Worm (Caenorhabditis elegans) whole organism, L3 larva: ENCODE measurements around the gene M7.7.

Source experiments
- ZK546.5 ChIP-seq: sonication (generic microtip); optimal IDR thresholded peaks from 2 replicates; lab custom pipeline; 2017; ENCODE audit warnings: missing biosample characterization, missing genetic modification characterization
- ama-1 ChIP-seq: fragments of 150-350 bp; optimal IDR thresholded peaks from 2 replicates; lab custom pipeline; 2018
- ceh-16 ChIP-seq: sonication (generic microtip); optimal IDR thresholded peaks from 2 replicates; lab custom pipeline; 2017; ENCODE audit warnings: missing biosample characterization, missing genetic modification characterization
- ceh-9 ChIP-seq: sonication (generic microtip); optimal IDR thresholded peaks from 2 replicates; lab custom pipeline; 2018; ENCODE audit warnings: missing biosample characterization, missing genetic modification characterization
- daf-12 ChIP-seq: fragments of 150-350 bp; optimal IDR thresholded peaks from 2 replicates; lab custom pipeline; 2014; ENCODE audit warnings: missing biosample characterization, missing genetic modification reagents, missing genetic modification characterization
- egl-27 ChIP-seq: sonication (generic microtip); optimal IDR thresholded peaks from 4 replicates; lab custom pipeline; 2017; ENCODE audit warnings: missing biosample characterization, missing genetic modification reagents, missing genetic modification characterization
- elt-1 ChIP-seq: fragments of 150-350 bp; optimal IDR thresholded peaks from 2 replicates; lab custom pipeline; 2014; ENCODE audit warnings: missing biosample characterization, missing genetic modification characterization
- elt-2 ChIP-seq: sonication (generic microtip); optimal IDR thresholded peaks from 2 replicates; lab custom pipeline; 2016; ENCODE audit warnings: missing genetic modification reagents, mild to moderate bottlenecking, missing genetic modification characterization, missing compliant biosample characterization
- elt-3 ChIP-seq, 3 experiments: fragments of 150-350 bp in 1 of 3; sonication (generic microtip) in 2 of 3; optimal IDR thresholded peaks; 2 replicates in 2 of 3; 4 replicates in 1 of 3; lab custom pipeline; 2014 to 2017; ENCODE audit warnings: missing biosample characterization in 3 of 3, missing genetic modification characterization in 3 of 3
- eor-1 ChIP-seq, 2 experiments: fragments of 150-350 bp; optimal IDR thresholded peaks; 2 replicates each; lab custom pipeline; 2014 to 2018; ENCODE audit warnings: missing biosample characterization in 2 of 2, missing genetic modification characterization in 2 of 2
- fkh-10 ChIP-seq: sonication (generic microtip); optimal IDR thresholded peaks from 2 replicates; lab custom pipeline; 2017; ENCODE audit warnings: missing biosample characterization, missing genetic modification reagents, missing genetic modification characterization
- fkh-2 ChIP-seq: fragments of 150-350 bp; optimal IDR thresholded peaks from 2 replicates; lab custom pipeline; 2014; ENCODE audit warnings: missing biosample characterization, missing genetic modification reagents, missing genetic modification characterization
- fos-1 ChIP-seq: fragments of 150-350 bp; optimal IDR thresholded peaks from 2 replicates; lab custom pipeline; 2014; ENCODE audit warnings: missing biosample characterization, missing genetic modification characterization
- hmg-11 ChIP-seq: sonication (generic microtip); optimal IDR thresholded peaks from 2 replicates; lab custom pipeline; 2016; ENCODE audit warnings: missing genetic modification characterization, missing compliant biosample characterization
- jun-1 ChIP-seq: fragments of 150-350 bp; optimal IDR thresholded peaks from 2 replicates; lab custom pipeline; 2014; ENCODE audit warnings: missing biosample characterization, missing genetic modification reagents, missing genetic modification characterization
- lin-39 ChIP-seq: fragments of 150-350 bp; optimal IDR thresholded peaks from 2 replicates; lab custom pipeline; 2018; ENCODE audit warnings: missing biosample characterization, missing genetic modification reagents, missing genetic modification characterization
- lsy-12 ChIP-seq: sonication (generic microtip); optimal IDR thresholded peaks from 2 replicates; lab custom pipeline; 2016; ENCODE audit warnings: mild to moderate bottlenecking, missing genetic modification characterization, missing compliant biosample characterization
- mdl-1 ChIP-seq: fragments of 150-350 bp; optimal IDR thresholded peaks from 2 replicates; lab custom pipeline; 2014; ENCODE audit warnings: missing biosample characterization, missing genetic modification characterization
- mml-1 ChIP-seq: fragments of 150-350 bp; sonication (generic microtip); optimal IDR thresholded peaks from 3 replicates; lab custom pipeline; 2014; ENCODE audit warnings: missing biosample characterization, missing genetic modification characterization
- nfya-1 ChIP-seq: sonication (generic microtip); optimal IDR thresholded peaks from 2 replicates; lab custom pipeline; 2017; ENCODE audit warnings: missing genetic modification characterization, mild to moderate bottlenecking, missing compliant biosample characterization, antibody characterized with exemption, moderate library complexity; ENCODE audit not compliant: insufficient read depth
- nhr-11 ChIP-seq: fragments of 150-350 bp; optimal IDR thresholded peaks from 2 replicates; lab custom pipeline; 2014; ENCODE audit warnings: missing biosample characterization, missing genetic modification characterization
- nhr-23 ChIP-seq: fragments of 150-350 bp; optimal IDR thresholded peaks from 2 replicates; lab custom pipeline; 2014; ENCODE audit warnings: missing biosample characterization, missing genetic modification reagents, missing genetic modification characterization
- nhr-237 ChIP-seq: fragments of 150-350 bp; optimal IDR thresholded peaks from 2 replicates; lab custom pipeline; 2014; ENCODE audit warnings: missing biosample characterization, missing genetic modification characterization
- nhr-25 ChIP-seq: sonication (generic microtip); optimal IDR thresholded peaks from 2 replicates; lab custom pipeline; 2017; ENCODE audit warnings: missing biosample characterization, missing genetic modification characterization
- nhr-28 ChIP-seq: fragments of 150-350 bp; optimal IDR thresholded peaks from 2 replicates; lab custom pipeline; 2014; ENCODE audit warnings: missing biosample characterization, missing genetic modification characterization
- nhr-43 ChIP-seq: sonication (generic microtip); optimal IDR thresholded peaks from 2 replicates; lab custom pipeline; 2016; ENCODE audit warnings: mild to moderate bottlenecking, missing genetic modification characterization, missing compliant biosample characterization; ENCODE audit not compliant: poor library complexity, severe bottlenecking
- nhr-67 ChIP-seq: fragments of 150-350 bp; optimal IDR thresholded peaks from 2 replicates; lab custom pipeline; 2014; ENCODE audit warnings: missing biosample characterization, missing genetic modification characterization
- pha-4 ChIP-seq: fragments of 150-350 bp; optimal IDR thresholded peaks from 2 replicates; lab custom pipeline; 2014; ENCODE audit warnings: missing biosample characterization, missing genetic modification reagents, missing genetic modification characterization
- pqm-1 ChIP-seq: fragments of 150-350 bp; optimal IDR thresholded peaks from 2 replicates; lab custom pipeline; 2017; ENCODE audit warnings: missing biosample characterization, missing genetic modification characterization, inconsistent platforms
- sea-2 ChIP-seq: fragments of 150-350 bp; sonication (generic microtip); optimal IDR thresholded peaks from 4 replicates; lab custom pipeline; 2014; ENCODE audit warnings: missing biosample characterization, missing genetic modification reagents, missing genetic modification characterization
- skn-1 ChIP-seq: fragments of 150-350 bp; optimal IDR thresholded peaks from 2 replicates; lab custom pipeline; 2014; ENCODE audit warnings: missing biosample characterization, missing genetic modification characterization
- snpc-4 ChIP-seq: fragments of 150-350 bp; optimal IDR thresholded peaks from 2 replicates; lab custom pipeline; 2014; ENCODE audit warnings: missing biosample characterization, missing genetic modification characterization
- unc-62 ChIP-seq: fragments of 150-350 bp; sonication (generic microtip); optimal IDR thresholded peaks from 4 replicates; lab custom pipeline; 2014; ENCODE audit warnings: missing biosample characterization, missing genetic modification reagents, missing genetic modification characterization
- zag-1 ChIP-seq: fragments of 150-350 bp; optimal IDR thresholded peaks from 2 replicates; lab custom pipeline; 2014; ENCODE audit warnings: missing biosample characterization, missing genetic modification characterization
- ztf-11 ChIP-seq: fragments of 150-350 bp; optimal IDR thresholded peaks from 2 replicates; lab custom pipeline; 2014; ENCODE audit warnings: missing biosample characterization, missing genetic modification characterization
- ztf-4 ChIP-seq: fragments of 150-350 bp; optimal IDR thresholded peaks from 2 replicates; lab custom pipeline; 2014; ENCODE audit warnings: missing biosample characterization, missing genetic modification characterization

M7.7 gene

DNA sequence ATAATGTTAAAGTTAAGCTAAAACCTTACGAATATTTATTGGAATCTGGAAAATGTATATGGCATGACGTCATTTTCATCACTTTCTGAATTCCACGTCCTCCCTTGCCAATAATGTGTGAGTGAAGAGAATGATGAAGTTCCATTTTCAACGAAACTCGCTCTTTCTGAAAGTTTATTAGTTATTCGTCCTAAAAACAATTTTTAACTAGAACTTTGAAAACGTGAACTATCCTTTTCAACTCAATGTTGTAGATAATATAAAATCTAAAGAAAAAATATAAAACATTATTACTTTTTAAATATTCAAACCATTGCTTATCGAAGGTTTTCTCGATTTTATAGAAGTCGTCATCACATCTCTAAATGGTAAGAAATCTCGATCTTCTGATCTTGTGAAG is at the start of gene M7.7:
TSS of gene M7.7 (plus strand) at position 301 of the 400 bp plus-strand sequence.
- TF ChIP-seq lin-39 (tag; lab: Kevin White, UChicago) (no peak), ceh-9 (no peak), mdl-1 (tag; lab: Kevin White, UChicago) (no peak), nhr-237 (no peak), elt-2 (tag; lab: Kevin White, UChicago) (no peak), nhr-11 (tag; lab: Kevin White, UChicago) (no peak), sea-2 (GFP tag; lab: Kevin White, UChicago) (no peak), lsy-12 (tag; lab: Kevin White, UChicago) (no peak), elt-3 (tag; optimal IDR thresholded peaks at IDR 0.05; lab: Kevin White, UChicago) (no peak), pqm-1 (tag; lab: Kevin White, UChicago) (no peak), nhr-23 (no peak), hmg-11 (tag; lab: Kevin White, UChicago) (no peak), ama-1 (lab: Kevin White, UChicago) (no peak)
- TF ChIP-seq, all 47 proteins: peak for 0

- no peak for TF ChIP-seq ztf-11
- no peak for TF ChIP-seq fkh-10
- TF ChIP-seq lsy-12 (tag; lab: Kevin White, UChicago): no peak
- TF ChIP-seq lin-39 (tag; lab: Kevin White, UChicago): no peak
- no peak for TF ChIP-seq ztf-4 (tag; lab: Kevin White, UChicago)
- TF ChIP-seq unc-62 (GFP tag; lab: Kevin White, UChicago): no peak
- no peak for TF ChIP-seq fos-1 (tag; lab: Kevin White, UChicago)
Observed at ce11 chrIV:11044377-11044776, 45.2 kb upstream of the M7.7 start.

- TF ChIP-seq nfya-1 (tag; lab: Kevin White, UChicago) (no peak), ama-1 (lab: Kevin White, UChicago) (no peak), nhr-43 (tag; lab: Kevin White, UChicago) (no peak), snpc-4 (tag; lab: Kevin White, UChicago) (no peak), zag-1 (tag; lab: Kevin White, UChicago) (no peak), mml-1 (tag; lab: Kevin White, UChicago) (no peak), elt-1 (tag; lab: Kevin White, UChicago) (no peak), ceh-16 (tag; lab: Kevin White, UChicago) (no peak), egl-27 (tag; lab: Kevin White, UChicago) (no peak), elt-2 (tag; lab: Kevin White, UChicago) (no peak), nhr-67 (tag; lab: Kevin White, UChicago) (no peak), fkh-2 (no peak), nhr-237 (no peak)
Observed at ce11 chrIV:11048871-11049270, 40.8 kb upstream of the M7.7 start, which contains the start of gene F36H1.11. Gene F36H1.11, plus strand, starts transcription at chrIV:11049171.

DNA sequence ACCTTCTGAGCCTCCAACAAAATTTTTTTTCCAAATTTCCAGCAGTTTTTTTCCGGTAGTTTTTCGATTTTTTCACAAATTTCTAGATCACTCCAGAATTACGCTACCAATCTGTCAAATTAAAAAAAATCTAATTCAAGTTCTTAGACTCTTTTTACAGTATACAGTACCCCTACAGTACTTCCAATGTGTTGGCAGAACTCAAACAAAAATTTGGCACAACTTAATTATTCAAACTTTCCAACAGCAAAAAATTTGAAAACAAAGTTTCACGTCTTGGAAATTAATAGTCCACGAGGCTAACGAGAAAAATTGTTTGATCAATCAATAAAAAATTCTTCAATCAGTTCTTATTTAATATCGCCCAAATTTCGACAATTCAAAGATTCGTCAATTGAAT is 39.8 kb upstream of the M7.7 start, which contains the start of gene F36H1.3:
TSS of gene F36H1.3 (plus strand) at position 323 of the 400 bp plus-strand sequence.
- TF ChIP-seq elt-2 (tag; lab: Kevin White, UChicago) (no peak), zag-1 (tag; lab: Kevin White, UChicago) (no peak), ama-1 (lab: Kevin White, UChicago) (no peak), elt-3 (tag; optimal IDR thresholded peaks at IDR 0.05; lab: Kevin White, UChicago) (no peak), unc-62 (GFP tag; lab: Kevin White, UChicago) (no peak), sea-2 (GFP tag; lab: Kevin White, UChicago) (no peak), daf-12 (tag; lab: Kevin White, UChicago) (no peak), jun-1 (no peak), nhr-237 (no peak), fos-1 (tag; lab: Kevin White, UChicago) (no peak), lin-39 (tag; lab: Kevin White, UChicago) (no peak), ceh-16 (tag; lab: Kevin White, UChicago) (no peak), mdl-1 (tag; lab: Kevin White, UChicago) (no peak), skn-1 (no peak), pha-4 (tag; lab: Kevin White, UChicago) (no peak), nhr-25 (tag; lab: Kevin White, UChicago) (no peak), eor-1 (tag; optimal IDR thresholded peaks at IDR 0.05; lab: Kevin White, UChicago) (no peak), nhr-28 (tag; lab: Kevin White, UChicago) (no peak), ZK546.5 (no peak)
